Fruit fly (Drosophila melanogaster): ENCODE measurements around the gene RpL30.

The RpL30 gene

dm6 chr2L:18987078-18987895, 21.8 kb downstream of the RpL30 start, which contains the start of the genes Swip-1 and EMC5 (continued):
- TF ChIP-seq CG31627 (GFP tag; optimal IDR thresholded peaks at IDR 0.05), result peak; percentile 26
- TF ChIP-seq CG8119 (GFP tag; IDR thresholded peaks at IDR 0.05), result 0 out of 3 replicates have a peak, but pooled peaks have one; percentile 38
- peak; percentile 26 for TF ChIP-seq lz (GFP tag; optimal IDR thresholded peaks at IDR 0.05)
- no peak for TF ChIP-seq CG11294 (GFP tag; IDR thresholded peaks at IDR 0.05)
- TF ChIP-seq Smox (GFP tag; optimal IDR thresholded peaks at IDR 0.05), result no peak
- TF ChIP-seq fkh (GFP tag; optimal IDR thresholded peaks at IDR 0.05), result no peak
- TF ChIP-seq CG10669 (GFP tag; optimal IDR thresholded peaks at IDR 0.05), result peak; percentile 9
- TF ChIP-seq CG11902 (GFP tag; optimal IDR thresholded peaks at IDR 0.05), result peak; percentile 51
- TF ChIP-seq pdm3 (GFP tag; optimal IDR thresholded peaks at IDR 0.05), result peak; percentile 2
- no peak for TF ChIP-seq CG15336 (GFP tag; IDR thresholded peaks at IDR 0.05)
- peak; percentile 66 for TF ChIP-seq CG3032 (tag; optimal IDR thresholded peaks at IDR 0.05)
- peak; percentile 46 for TF ChIP-seq Ets96B (tag; optimal IDR thresholded peaks at IDR 0.05)
- peak; percentile 71 for TF ChIP-seq CG10631 (GFP tag; optimal IDR thresholded peaks at IDR 0.05)

- TF ChIP-seq Hr39 (GFP tag; optimal IDR thresholded peaks at IDR 0.05) (no peak), CG8632 (GFP tag; optimal IDR thresholded peaks at IDR 0.05) (no peak), CG6854 (GFP tag; optimal IDR thresholded peaks at IDR 0.05) (no peak), CG34406 (GFP tag; optimal IDR thresholded peaks at IDR 0.05) (no peak), CG4318 (GFP tag; optimal IDR thresholded peaks at IDR 0.05) (no peak), CG3919 (GFP tag; optimal IDR thresholded peaks at IDR 0.05) (no peak), fd85E (GFP tag; optimal IDR thresholded peaks at IDR 0.05) (no peak), Sox14 (GFP tag; optimal IDR thresholded peaks at IDR 0.05) (no peak), esn (GFP tag; optimal IDR thresholded peaks at IDR 0.05) (no peak), vri (GFP tag; optimal IDR thresholded peaks at IDR 0.05) (no peak), net (GFP tag; optimal IDR thresholded peaks at IDR 0.05) (no peak), lz (GFP tag; optimal IDR thresholded peaks at IDR 0.05) (no peak), CG9139 (GFP tag; optimal IDR thresholded peaks at IDR 0.05) (no peak), Met (GFP tag; optimal IDR thresholded peaks at IDR 0.05) (no peak), pdm3 (GFP tag; optimal IDR thresholded peaks at IDR 0.05) (no peak), Lpt (GFP tag; optimal IDR thresholded peaks at IDR 0.05) (no peak), salr (GFP tag; optimal IDR thresholded peaks at IDR 0.05) (no peak), CG3032 (tag; optimal IDR thresholded peaks at IDR 0.05) (no peak), CG16779 (tag; optimal IDR thresholded peaks at IDR 0.05) (no peak), CG7368 (GFP tag; optimal IDR thresholded peaks at IDR 0.05) (no peak)
Measured at dm6 chr2L:18986125-18986498, 23.0 kb downstream of the RpL30 start.

- TF ChIP-seq esn (GFP tag; optimal IDR thresholded peaks at IDR 0.05) (peak; percentile 42), topi (GFP tag; optimal IDR thresholded peaks at IDR 0.05) (peak; percentile 5), CG32006 (GFP tag; optimal IDR thresholded peaks at IDR 0.05) (peak; percentile 42), CG8119 (GFP tag; IDR thresholded peaks at IDR 0.05) (peak; percentile 26; the same call in 1 of the 3 replicates), CG15336 (GFP tag; IDR thresholded peaks at IDR 0.05) (0 out of 2 replicates have a peak, but pooled peaks have one; percentile 36), ss (GFP tag; optimal IDR thresholded peaks at IDR 0.05) (no peak), CG6854 (GFP tag; optimal IDR thresholded peaks at IDR 0.05) (no peak), Sox14 (GFP tag; optimal IDR thresholded peaks at IDR 0.05) (peak; percentile 17), OdsH (GFP tag; optimal IDR thresholded peaks at IDR 0.05) (peak; percentile 1), fd85E (GFP tag; optimal IDR thresholded peaks at IDR 0.05) (no peak), vri (GFP tag; optimal IDR thresholded peaks at IDR 0.05) (peak; percentile 22), Hr4 (GFP tag; optimal IDR thresholded peaks at IDR 0.05) (peak; percentile 35), acj6 (GFP tag; optimal IDR thresholded peaks at IDR 0.05) (peak; percentile 3), svp (GFP tag) (no peak), Ets96B (tag; optimal IDR thresholded peaks at IDR 0.05) (no peak), CG31627 (GFP tag; optimal IDR thresholded peaks at IDR 0.05) (peak; percentile 49), cyc (GFP tag; optimal IDR thresholded peaks at IDR 0.05) (peak; percentile 11), net (GFP tag; optimal IDR thresholded peaks at IDR 0.05) (no peak), Hr39 (GFP tag; optimal IDR thresholded peaks at IDR 0.05) (peak; percentile 35), fkh (GFP tag; optimal IDR thresholded peaks at IDR 0.05) (no peak), achi (GFP tag; optimal IDR thresholded peaks at IDR 0.05) (peak; percentile 21), CG6792 (GFP tag; optimal IDR thresholded peaks at IDR 0.05) (peak; percentile 1), Eip78C (GFP tag) (peak; percentile 67)
Measured at dm6 chr2L:18985201-18986124, 23.6 kb downstream of the RpL30 start.
